Worm (Caenorhabditis elegans) whole organism, L3 larva: Measurements from ENCODE around the gene alkb-7.

ENCODE experiments used
- ZK546.5 ChIP-seq: sonication (generic microtip); optimal IDR thresholded peaks from 2 replicates; lab custom pipeline; 2017; ENCODE audit warnings: missing biosample characterization, missing genetic modification characterization
- aly-2 ChIP-seq: fragments of 150-350 bp; optimal IDR thresholded peaks from 2 replicates; lab custom pipeline; 2014; ENCODE audit warnings: missing biosample characterization, missing genetic modification characterization
- ama-1 ChIP-seq: fragments of 150-350 bp; optimal IDR thresholded peaks from 2 replicates; lab custom pipeline; 2018
- ceh-16 ChIP-seq: sonication (generic microtip); optimal IDR thresholded peaks from 2 replicates; lab custom pipeline; 2017; ENCODE audit warnings: missing biosample characterization, missing genetic modification characterization
- ceh-28 ChIP-seq: fragments of 150-350 bp; optimal IDR thresholded peaks from 2 replicates; lab custom pipeline; 2014; ENCODE audit warnings: missing biosample characterization, missing genetic modification reagents, missing genetic modification characterization
- daf-12 ChIP-seq: fragments of 150-350 bp; optimal IDR thresholded peaks from 2 replicates; lab custom pipeline; 2014; ENCODE audit warnings: missing biosample characterization, missing genetic modification reagents, missing genetic modification characterization
- egl-27 ChIP-seq: sonication (generic microtip); optimal IDR thresholded peaks from 4 replicates; lab custom pipeline; 2017; ENCODE audit warnings: missing biosample characterization, missing genetic modification reagents, missing genetic modification characterization
- egl-5 ChIP-seq: fragments of 150-350 bp; optimal IDR thresholded peaks from 2 replicates; lab custom pipeline; 2017; ENCODE audit warnings: missing biosample characterization, missing genetic modification reagents, missing genetic modification characterization, inconsistent platforms
- elt-1 ChIP-seq: fragments of 150-350 bp; optimal IDR thresholded peaks from 2 replicates; lab custom pipeline; 2014; ENCODE audit warnings: missing biosample characterization, missing genetic modification characterization
- elt-2 ChIP-seq: sonication (generic microtip); optimal IDR thresholded peaks from 2 replicates; lab custom pipeline; 2016; ENCODE audit warnings: missing genetic modification reagents, mild to moderate bottlenecking, missing genetic modification characterization, missing compliant biosample characterization
- elt-3 ChIP-seq, 3 experiments: fragments of 150-350 bp in 1 of 3; sonication (generic microtip) in 2 of 3; optimal IDR thresholded peaks; 2 replicates in 2 of 3; 4 replicates in 1 of 3; lab custom pipeline; 2014 to 2017; ENCODE audit warnings: missing biosample characterization in 3 of 3, missing genetic modification characterization in 3 of 3
- eor-1 ChIP-seq, 2 experiments: fragments of 150-350 bp; optimal IDR thresholded peaks; 2 replicates each; lab custom pipeline; 2014 to 2018; ENCODE audit warnings: missing biosample characterization in 2 of 2, missing genetic modification characterization in 2 of 2
- fkh-10 ChIP-seq: sonication (generic microtip); optimal IDR thresholded peaks from 2 replicates; lab custom pipeline; 2017; ENCODE audit warnings: missing biosample characterization, missing genetic modification reagents, missing genetic modification characterization
- fkh-2 ChIP-seq: fragments of 150-350 bp; optimal IDR thresholded peaks from 2 replicates; lab custom pipeline; 2014; ENCODE audit warnings: missing biosample characterization, missing genetic modification reagents, missing genetic modification characterization
- fos-1 ChIP-seq: fragments of 150-350 bp; optimal IDR thresholded peaks from 2 replicates; lab custom pipeline; 2014; ENCODE audit warnings: missing biosample characterization, missing genetic modification characterization
- jun-1 ChIP-seq: fragments of 150-350 bp; optimal IDR thresholded peaks from 2 replicates; lab custom pipeline; 2014; ENCODE audit warnings: missing biosample characterization, missing genetic modification reagents, missing genetic modification characterization
- lin-15B ChIP-seq: fragments of 150-350 bp; optimal IDR thresholded peaks from 2 replicates; lab custom pipeline; 2014; ENCODE audit warnings: missing biosample characterization, missing genetic modification characterization
- lin-39 ChIP-seq: fragments of 150-350 bp; optimal IDR thresholded peaks from 2 replicates; lab custom pipeline; 2018; ENCODE audit warnings: missing biosample characterization, missing genetic modification reagents, missing genetic modification characterization
- mml-1 ChIP-seq: fragments of 150-350 bp; sonication (generic microtip); optimal IDR thresholded peaks from 3 replicates; lab custom pipeline; 2014; ENCODE audit warnings: missing biosample characterization, missing genetic modification characterization
- nfya-1 ChIP-seq: sonication (generic microtip); optimal IDR thresholded peaks from 2 replicates; lab custom pipeline; 2017; ENCODE audit warnings: missing genetic modification characterization, mild to moderate bottlenecking, missing compliant biosample characterization, antibody characterized with exemption, moderate library complexity; ENCODE audit not compliant: insufficient read depth
- nhr-11 ChIP-seq: fragments of 150-350 bp; optimal IDR thresholded peaks from 2 replicates; lab custom pipeline; 2014; ENCODE audit warnings: missing biosample characterization, missing genetic modification characterization
- nhr-12 ChIP-seq: fragments of 150-350 bp; optimal IDR thresholded peaks from 2 replicates; lab custom pipeline; 2014; ENCODE audit warnings: missing biosample characterization, missing genetic modification characterization
- nhr-23 ChIP-seq: fragments of 150-350 bp; optimal IDR thresholded peaks from 2 replicates; lab custom pipeline; 2014; ENCODE audit warnings: missing biosample characterization, missing genetic modification reagents, missing genetic modification characterization
- nhr-237 ChIP-seq: fragments of 150-350 bp; optimal IDR thresholded peaks from 2 replicates; lab custom pipeline; 2014; ENCODE audit warnings: missing biosample characterization, missing genetic modification characterization
- nhr-25 ChIP-seq: sonication (generic microtip); optimal IDR thresholded peaks from 2 replicates; lab custom pipeline; 2017; ENCODE audit warnings: missing biosample characterization, missing genetic modification characterization
- nhr-43 ChIP-seq: sonication (generic microtip); optimal IDR thresholded peaks from 2 replicates; lab custom pipeline; 2016; ENCODE audit warnings: mild to moderate bottlenecking, missing genetic modification characterization, missing compliant biosample characterization; ENCODE audit not compliant: poor library complexity, severe bottlenecking
- nhr-67 ChIP-seq: fragments of 150-350 bp; optimal IDR thresholded peaks from 2 replicates; lab custom pipeline; 2014; ENCODE audit warnings: missing biosample characterization, missing genetic modification characterization
- nhr-76 ChIP-seq: fragments of 150-350 bp; sonication (generic microtip); optimal IDR thresholded peaks from 5 replicates; lab custom pipeline; 2014; ENCODE audit warnings: missing biosample characterization, missing genetic modification characterization
- nhr-77 ChIP-seq: fragments of 150-350 bp; optimal IDR thresholded peaks from 2 replicates; lab custom pipeline; 2014; ENCODE audit warnings: missing biosample characterization, missing genetic modification characterization
- pha-4 ChIP-seq: fragments of 150-350 bp; optimal IDR thresholded peaks from 2 replicates; lab custom pipeline; 2014; ENCODE audit warnings: missing biosample characterization, missing genetic modification reagents, missing genetic modification characterization
- pqm-1 ChIP-seq: fragments of 150-350 bp; optimal IDR thresholded peaks from 2 replicates; lab custom pipeline; 2017; ENCODE audit warnings: missing biosample characterization, missing genetic modification characterization, inconsistent platforms
- sea-2 ChIP-seq: fragments of 150-350 bp; sonication (generic microtip); optimal IDR thresholded peaks from 4 replicates; lab custom pipeline; 2014; ENCODE audit warnings: missing biosample characterization, missing genetic modification reagents, missing genetic modification characterization
- skn-1 ChIP-seq: fragments of 150-350 bp; optimal IDR thresholded peaks from 2 replicates; lab custom pipeline; 2014; ENCODE audit warnings: missing biosample characterization, missing genetic modification characterization
- snpc-4 ChIP-seq: fragments of 150-350 bp; optimal IDR thresholded peaks from 2 replicates; lab custom pipeline; 2014; ENCODE audit warnings: missing biosample characterization, missing genetic modification characterization
- tbx-2 ChIP-seq: sonication (generic microtip); optimal IDR thresholded peaks from 2 replicates; lab custom pipeline; 2016; ENCODE audit warnings: mild to moderate bottlenecking, missing genetic modification characterization, missing compliant biosample characterization
- unc-62 ChIP-seq: fragments of 150-350 bp; sonication (generic microtip); optimal IDR thresholded peaks from 4 replicates; lab custom pipeline; 2014; ENCODE audit warnings: missing biosample characterization, missing genetic modification reagents, missing genetic modification characterization
- zag-1 ChIP-seq: fragments of 150-350 bp; optimal IDR thresholded peaks from 2 replicates; lab custom pipeline; 2014; ENCODE audit warnings: missing biosample characterization, missing genetic modification characterization
- ztf-11 ChIP-seq: fragments of 150-350 bp; optimal IDR thresholded peaks from 2 replicates; lab custom pipeline; 2014; ENCODE audit warnings: missing biosample characterization, missing genetic modification characterization
- ztf-4 ChIP-seq: fragments of 150-350 bp; optimal IDR thresholded peaks from 2 replicates; lab custom pipeline; 2014; ENCODE audit warnings: missing biosample characterization, missing genetic modification characterization

alkb-7 gene

DNA sequence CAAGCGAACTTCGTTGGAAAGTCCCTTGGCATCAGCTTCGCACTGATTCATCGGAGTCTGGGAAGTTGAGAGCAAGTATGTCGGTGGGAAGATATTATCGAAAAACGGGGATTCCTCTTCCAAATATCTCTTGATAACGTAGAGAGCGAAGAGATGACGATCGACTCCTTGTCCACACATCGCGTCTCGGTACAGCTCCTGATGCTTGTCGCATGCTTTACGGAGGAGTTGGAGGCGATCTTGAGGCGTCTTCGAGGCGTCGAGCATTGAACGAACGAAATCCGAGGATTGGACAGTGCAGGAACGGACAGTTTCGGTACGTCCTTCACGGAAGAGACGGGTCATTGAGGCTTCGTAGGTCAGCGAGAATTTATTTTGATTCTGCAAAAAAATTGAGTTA is 1.5 kb upstream of the alkb-7 start:
- TF ChIP-seq snpc-4 (tag; lab: Kevin White, UChicago) = no peak
- no peak for TF ChIP-seq ztf-11 (tag; lab: Kevin White, UChicago)
- TF ChIP-seq nhr-12 (tag; lab: Kevin White, UChicago) = no peak
- TF ChIP-seq nhr-237 = no peak
- TF ChIP-seq ztf-4 (tag; lab: Kevin White, UChicago) = no peak
- no peak for TF ChIP-seq tbx-2 (tag; lab: Kevin White, UChicago)
- TF ChIP-seq egl-5 (tag; lab: Kevin White, UChicago) = no peak
- TF ChIP-seq nhr-25 (tag; lab: Kevin White, UChicago) = no peak
- no peak for TF ChIP-seq nhr-76 (tag; lab: Kevin White, UChicago)
- TF ChIP-seq daf-12 (tag; lab: Kevin White, UChicago) = no peak
- TF ChIP-seq ceh-28 (tag; lab: Kevin White, UChicago) = no peak
- TF ChIP-seq nhr-77 (tag; lab: Kevin White, UChicago) = no peak
- TF ChIP-seq elt-1 (tag; lab: Kevin White, UChicago) = no peak
- no peak for TF ChIP-seq egl-27 (tag; lab: Kevin White, UChicago)
- TF ChIP-seq ama-1 (lab: Kevin White, UChicago) = no peak
- TF ChIP-seq pha-4 = no peak
- no peak for TF ChIP-seq fkh-2 (tag; lab: Kevin White, UChicago)
- no peak for TF ChIP-seq sea-2 (GFP tag; lab: Kevin White, UChicago)
- TF ChIP-seq unc-62 (GFP tag; lab: Kevin White, UChicago) = no peak
- TF ChIP-seq skn-1 (tag; lab: Kevin White, UChicago) = no peak

DNA sequence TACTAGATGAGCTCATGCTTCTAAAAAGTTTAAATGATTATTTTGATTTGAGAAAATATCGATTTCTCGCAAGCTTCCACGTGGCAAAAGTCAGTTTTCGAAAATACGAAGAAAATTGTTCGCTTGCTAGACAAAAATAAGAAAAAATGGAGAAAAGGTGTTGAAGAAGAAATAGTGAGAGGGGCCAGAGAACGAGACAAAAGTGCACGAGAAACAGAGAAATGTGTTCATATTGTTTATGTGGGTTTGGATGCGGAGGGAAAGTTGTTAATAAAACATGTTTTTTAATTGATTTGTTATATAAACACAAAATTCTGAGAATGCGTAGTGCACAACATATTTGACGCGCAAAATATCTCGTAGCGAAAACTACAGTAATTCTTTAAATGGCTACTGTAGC is 2.6 kb downstream of the alkb-7 start, which contains the start of gene Y46G5A.15:
Gene Y46G5A.15 (minus strand): TSS at position 26 of the 400 bp plus-strand sequence.
- TF ChIP-seq unc-62 (GFP tag; lab: Kevin White, UChicago) (no peak), pha-4 (peak; percentile 31)

DNA sequence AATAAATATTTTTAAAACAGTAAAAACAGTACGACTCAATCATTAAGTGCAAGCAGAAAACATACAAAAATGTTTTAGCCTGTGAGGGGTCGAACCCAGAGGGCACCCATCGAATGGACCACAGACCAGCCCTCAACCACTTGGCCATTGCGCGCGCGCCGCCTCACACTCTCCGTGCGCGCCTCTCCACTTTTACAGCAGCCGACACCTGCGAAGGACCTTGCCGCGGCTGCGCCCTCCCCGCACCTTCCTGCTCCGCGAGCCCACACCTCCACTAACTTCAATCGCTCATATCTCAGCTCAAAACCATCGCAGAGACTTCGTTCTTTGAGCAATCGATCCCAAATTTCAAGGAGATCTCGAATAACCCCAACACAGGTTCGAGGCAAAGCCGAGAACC is 9.6 kb downstream of the alkb-7 start:
- TF ChIP-seq elt-2 (peak; percentile 21), nhr-25 (tag; lab: Kevin White, UChicago) (peak; percentile 39), nfya-1 (peak; percentile 50), lin-15B (tag; lab: Kevin White, UChicago) (peak; percentile 53), tbx-2 (tag; lab: Kevin White, UChicago) (peak; percentile 8), lin-39 (tag; lab: Kevin White, UChicago) (peak; percentile 75), snpc-4 (tag; lab: Kevin White, UChicago) (peak; percentile 97)

DNA sequence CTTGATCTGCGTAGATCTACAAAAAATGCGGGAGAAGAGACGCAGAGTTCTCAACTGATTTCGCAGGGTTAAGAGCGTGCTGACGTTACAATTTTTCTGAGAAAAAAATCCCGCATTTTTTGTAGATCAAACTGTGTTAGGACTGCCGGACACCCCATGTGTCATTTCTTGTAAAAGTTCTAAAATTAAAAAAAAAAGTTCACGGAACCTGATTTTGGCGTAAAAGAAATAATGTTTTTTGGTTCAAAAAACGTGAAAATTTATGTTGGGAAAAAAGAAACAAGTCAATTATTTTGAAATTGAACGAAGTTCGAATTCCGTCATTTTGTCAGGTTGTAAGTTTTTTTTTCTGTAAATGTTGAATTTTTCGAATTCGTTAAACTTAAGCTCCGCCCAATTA is 11.6 kb downstream of the alkb-7 start, which contains the start of gene Y46G5A.34:
Gene Y46G5A.34 (plus strand): TSS at position 301 of the 400 bp plus-strand sequence.
- TF ChIP-seq pqm-1 (tag; lab: Kevin White, UChicago) (no peak), ceh-28 (tag; lab: Kevin White, UChicago) (no peak), mml-1 (tag; lab: Kevin White, UChicago) (no peak), pha-4 (no peak), lin-15B (tag; lab: Kevin White, UChicago) (no peak), nhr-77 (tag; lab: Kevin White, UChicago) (no peak), fos-1 (tag; lab: Kevin White, UChicago) (no peak), nhr-12 (tag; lab: Kevin White, UChicago) (no peak), zag-1 (tag; lab: Kevin White, UChicago) (no peak), aly-2 (no peak), ztf-11 (tag; lab: Kevin White, UChicago) (no peak), ceh-16 (no peak), ama-1 (lab: Kevin White, UChicago) (no peak), jun-1 (tag; lab: Kevin White, UChicago) (no peak), nhr-25 (tag; lab: Kevin White, UChicago) (no peak), ZK546.5 (tag; lab: Kevin White, UChicago) (no peak)

DNA sequence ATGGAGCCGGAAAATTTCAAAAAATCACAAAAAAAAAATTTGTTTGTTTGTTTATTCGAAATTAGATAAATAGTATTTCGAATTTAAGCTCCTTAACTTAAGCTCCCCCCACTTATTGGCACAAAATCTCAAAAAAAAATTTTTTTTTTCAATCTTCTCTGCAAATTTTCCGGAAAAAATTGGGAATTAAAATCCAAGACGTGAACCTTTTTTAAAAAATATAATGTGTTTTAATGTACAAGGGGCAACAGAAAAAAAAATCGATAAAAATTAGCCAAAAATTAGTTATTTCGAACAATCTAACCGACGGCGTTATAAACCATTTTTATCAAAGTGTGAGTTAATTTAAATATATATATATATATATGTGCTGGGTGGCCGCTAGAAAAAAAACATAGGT is 13.6 kb downstream of the alkb-7 start, which contains the start of gene Y46G5A.14:
Gene Y46G5A.14 (plus strand): TSS at position 301 of the 400 bp plus-strand sequence.
- TF ChIP-seq ZK546.5 (tag; lab: Kevin White, UChicago) (no peak), nhr-67 (tag; lab: Kevin White, UChicago) (no peak), nhr-76 (tag; lab: Kevin White, UChicago) (no peak), nhr-23 (tag; lab: Kevin White, UChicago) (no peak), snpc-4 (tag; lab: Kevin White, UChicago) (no peak), nhr-11 (tag; lab: Kevin White, UChicago) (no peak), nfya-1 (no peak), elt-3 (tag; optimal IDR thresholded peaks at IDR 0.05; lab: Kevin White, UChicago) (no peak), zag-1 (tag; lab: Kevin White, UChicago) (no peak), fkh-2 (tag; lab: Kevin White, UChicago) (no peak), nhr-25 (tag; lab: Kevin White, UChicago) (no peak), nhr-43 (no peak), pqm-1 (tag; lab: Kevin White, UChicago) (no peak), egl-27 (tag; lab: Kevin White, UChicago) (no peak), sea-2 (GFP tag; lab: Kevin White, UChicago) (no peak), fkh-10 (GFP tag; lab: Kevin White, UChicago) (no peak), eor-1 (tag; optimal IDR thresholded peaks at IDR 0.05; lab: Kevin White, UChicago) (no peak), nhr-77 (tag; lab: Kevin White, UChicago) (no peak), skn-1 (tag; lab: Kevin White, UChicago) (no peak)
